Fruit fly (Drosophila melanogaster) whole organism, embryonic: ENCODE data around the gene CG11882.

Source experiments
- B-H1 ChIP-seq: fragments of 200-800 bp; sonication (Bioruptor generic); IDR thresholded peaks from 3 replicates; pipeline ENCODE4 v1.3.6; 2022; ENCODE audit warnings: missing biosample characterization, missing genetic modification characterization
- B-H2 ChIP-seq: fragments of 200-800 bp; sonication (Bioruptor generic); optimal IDR thresholded peaks from 2 replicates; lab custom pipeline; 2018; ENCODE audit warnings: missing biosample characterization, mild to moderate bottlenecking, missing genetic modification characterization
- BEAF-32 ChIP-seq: fragments of 200-800 bp; sonication (Bioruptor generic); optimal IDR thresholded peaks from 3 replicates; lab custom pipeline; 2017; ENCODE audit warnings: missing biosample characterization, missing genetic modification characterization, mild to moderate bottlenecking, moderate library complexity, missing genetic modification reagents
- Bteb2 ChIP-seq: fragments of 200-800 bp; sonication (Bioruptor generic); optimal IDR thresholded peaks from 2 replicates; lab custom pipeline; 2016; ENCODE audit warnings: missing biosample characterization, missing genetic modification characterization
- CG10565 ChIP-seq: fragments of 200-800 bp; sonication (Bioruptor generic); optimal IDR thresholded peaks from 3 replicates; lab custom pipeline; 2016; ENCODE audit warnings: missing biosample characterization, mild to moderate bottlenecking, missing genetic modification characterization
- CG12236 ChIP-seq: fragments of 200-800 bp; sonication (Bioruptor generic); optimal IDR thresholded peaks from 2 replicates; lab custom pipeline; 2016; ENCODE audit warnings: missing biosample characterization, missing genetic modification characterization
- CG1233 ChIP-seq: fragments of 200-800 bp; sonication (Bioruptor generic); optimal IDR thresholded peaks from 4 replicates; lab custom pipeline; 2018; ENCODE audit warnings: missing biosample characterization, mild to moderate bottlenecking, missing genetic modification characterization
- CG12769 ChIP-seq: fragments of 200-800 bp; sonication (Bioruptor generic); optimal IDR thresholded peaks from 2 replicates; lab custom pipeline; 2019; ENCODE audit warnings: missing biosample characterization, mild to moderate bottlenecking, missing genetic modification characterization, moderate library complexity
- CG13775 ChIP-seq: fragments of 200-800 bp; sonication (Bioruptor generic); optimal IDR thresholded peaks from 3 replicates; lab custom pipeline; 2017; ENCODE audit warnings: missing biosample characterization, mild to moderate bottlenecking, missing genetic modification characterization
- CG17328 ChIP-seq: fragments of 200-800 bp; sonication (Bioruptor generic); IDR thresholded peaks from 2 replicates; pipeline ENCODE4 v1.3.6; 2022; ENCODE audit warnings: missing biosample characterization, missing genetic modification characterization
- CG17359 ChIP-seq: fragments of 200-800 bp; sonication (Bioruptor generic); optimal IDR thresholded peaks from 3 replicates; lab custom pipeline; 2018; ENCODE audit warnings: missing biosample characterization, mild to moderate bottlenecking, missing genetic modification characterization, moderate library complexity
- CG17385 ChIP-seq: fragments of 200-800 bp; sonication (Bioruptor generic); optimal IDR thresholded peaks from 3 replicates; lab custom pipeline; 2018; ENCODE audit warnings: missing biosample characterization, mild to moderate bottlenecking, missing genetic modification characterization
- CG18764 ChIP-seq: fragments of 200-800 bp; sonication (Bioruptor generic); optimal IDR thresholded peaks from 3 replicates; lab custom pipeline; 2016; ENCODE audit warnings: missing biosample characterization, missing genetic modification characterization
- CG31388 ChIP-seq: fragments of 200-800 bp; sonication (Bioruptor generic); optimal IDR thresholded peaks from 2 replicates; lab custom pipeline; 2016; ENCODE audit warnings: missing biosample characterization, missing genetic modification characterization
- CG33213 ChIP-seq: fragments of 200-800 bp; sonication (Bioruptor generic); optimal IDR thresholded peaks from 3 replicates; lab custom pipeline; 2016; ENCODE audit warnings: missing biosample characterization, missing genetic modification characterization
- CG34376 ChIP-seq: fragments of 200-800 bp; sonication (Bioruptor generic); optimal IDR thresholded peaks from 2 replicates; lab custom pipeline; 2018; ENCODE audit warnings: missing biosample characterization, mild to moderate bottlenecking, missing genetic modification characterization
- CG4730 ChIP-seq: fragments of 200-800 bp; sonication (Bioruptor generic); IDR thresholded peaks from 2 replicates; pipeline ENCODE4 v1.3.6; 2022; ENCODE audit warnings: missing biosample characterization, missing genetic modification characterization
- CG7987 ChIP-seq: fragments of 200-800 bp; sonication (Bioruptor generic); optimal IDR thresholded peaks from 2 replicates; lab custom pipeline; 2018; ENCODE audit warnings: missing biosample characterization, mild to moderate bottlenecking, missing genetic modification characterization, moderate library complexity
- CG8089 ChIP-seq: fragments of 200-800 bp; sonication (Bioruptor generic); optimal IDR thresholded peaks from 3 replicates; lab custom pipeline; 2016; ENCODE audit warnings: missing biosample characterization, missing genetic modification characterization
- CG9437 ChIP-seq: fragments of 200-800 bp; sonication (Bioruptor generic); optimal IDR thresholded peaks from 2 replicates; lab custom pipeline; 2018; ENCODE audit warnings: missing biosample characterization, mild to moderate bottlenecking, missing genetic modification characterization
- CrebB ChIP-seq: fragments of 200-800 bp; sonication (Bioruptor generic); optimal IDR thresholded peaks from 3 replicates; lab custom pipeline; 2018; ENCODE audit warnings: missing biosample characterization, mild to moderate bottlenecking, missing genetic modification characterization
- Dbx ChIP-seq: fragments of 200-800 bp; sonication (Bioruptor generic); IDR thresholded peaks from 3 replicates; pipeline ENCODE4 v1.3.6; 2022; ENCODE audit warnings: missing biosample characterization, missing genetic modification characterization
- Gsc ChIP-seq: fragments of 200-800 bp; sonication (Bioruptor generic); IDR thresholded peaks from 2 replicates; pipeline ENCODE4 v1.3.6; 2022; ENCODE audit warnings: missing biosample characterization, missing genetic modification characterization
- H15 ChIP-seq: fragments of 200-800 bp; sonication (Bioruptor generic); IDR thresholded peaks from 3 replicates; pipeline ENCODE4 v1.3.6; 2022; ENCODE audit warnings: missing biosample characterization, missing genetic modification characterization
- MESR4 ChIP-seq: fragments of 200-800 bp; sonication (Bioruptor generic); optimal IDR thresholded peaks from 2 replicates; lab custom pipeline; 2018; ENCODE audit warnings: missing biosample characterization, mild to moderate bottlenecking, missing genetic modification characterization, moderate library complexity
- Mad ChIP-seq: fragments of 200-800 bp; sonication (Bioruptor generic); optimal IDR thresholded peaks from 2 replicates; lab custom pipeline; 2016; ENCODE audit warnings: missing biosample characterization, missing genetic modification characterization
- Myb ChIP-seq: fragments of 200-800 bp; sonication (Bioruptor generic); optimal IDR thresholded peaks from 2 replicates; lab custom pipeline; 2016; ENCODE audit warnings: missing biosample characterization, missing genetic modification characterization
- Nf-YB ChIP-seq: fragments of 200-800 bp; sonication (Bioruptor generic); optimal IDR thresholded peaks from 3 replicates; lab custom pipeline; 2019; ENCODE audit warnings: missing biosample characterization, mild to moderate bottlenecking, missing genetic modification characterization, moderate library complexity
- Sry-β ChIP-seq: fragments of 200-800 bp; sonication (Bioruptor generic); optimal IDR thresholded peaks from 2 replicates; lab custom pipeline; 2018; ENCODE audit warnings: missing biosample characterization, mild to moderate bottlenecking, missing genetic modification characterization, moderate library complexity
- Taf1 ChIP-seq: fragments of 200-800 bp; sonication (Bioruptor generic); IDR thresholded peaks from 2 replicates; pipeline ENCODE4 v1.3.6; 2022; ENCODE audit warnings: missing biosample characterization, missing genetic modification characterization
- abd-A ChIP-seq: fragments of 200-800 bp; sonication (Bioruptor generic); optimal IDR thresholded peaks from 3 replicates; lab custom pipeline; 2019; ENCODE audit warnings: missing biosample characterization, mild to moderate bottlenecking, missing genetic modification characterization, moderate library complexity
- croc ChIP-seq: fragments of 200-800 bp; sonication (Bioruptor generic); conservative IDR thresholded peaks from 3 replicates; pipeline ENCODE4 v1.3.6; 2022; ENCODE audit warnings: missing biosample characterization, missing genetic modification characterization
- dati ChIP-seq: fragments of 200-800 bp; sonication (Bioruptor generic); IDR thresholded peaks from 2 replicates; pipeline ENCODE4 v1.3.6; 2022; ENCODE audit warnings: missing biosample characterization, missing genetic modification characterization
- dmrt11E ChIP-seq: fragments of 200-800 bp; sonication (Bioruptor generic); optimal IDR thresholded peaks from 3 replicates; lab custom pipeline; 2018; ENCODE audit warnings: missing biosample characterization, mild to moderate bottlenecking, missing genetic modification characterization, moderate library complexity
- ems ChIP-seq: fragments of 200-800 bp; sonication (Bioruptor generic); optimal IDR thresholded peaks from 3 replicates; lab custom pipeline; 2016; ENCODE audit warnings: missing biosample characterization, missing genetic modification characterization
- gsb ChIP-seq: fragments of 200-800 bp; sonication (Bioruptor generic); IDR thresholded peaks from 2 replicates; pipeline ENCODE4 v1.3.6; 2022; ENCODE audit warnings: missing biosample characterization, missing genetic modification characterization
- hb ChIP-seq: fragments of 200-800 bp; sonication (Bioruptor generic); IDR thresholded peaks from 3 replicates; pipeline ENCODE4 v1.3.6; 2022; ENCODE audit warnings: missing biosample characterization, missing genetic modification characterization; ENCODE audit not compliant: partially characterized antibody
- jumu ChIP-seq: fragments of 200-800 bp; sonication (Bioruptor generic); optimal IDR thresholded peaks from 3 replicates; lab custom pipeline; 2016; ENCODE audit warnings: missing biosample characterization, missing genetic modification characterization
- lab ChIP-seq: fragments of 200-800 bp; sonication (Bioruptor generic); optimal IDR thresholded peaks from 3 replicates; lab custom pipeline; 2017; ENCODE audit warnings: missing biosample characterization, missing genetic modification characterization, mild to moderate bottlenecking, moderate library complexity, missing genetic modification reagents
- pfk ChIP-seq: fragments of 200-800 bp; sonication (Bioruptor generic); optimal IDR thresholded peaks from 2 replicates; lab custom pipeline; 2018; ENCODE audit warnings: missing biosample characterization, mild to moderate bottlenecking, missing genetic modification characterization, moderate library complexity
- shn ChIP-seq: fragments of 200-800 bp; sonication (Bioruptor generic); optimal IDR thresholded peaks from 3 replicates; lab custom pipeline; 2016; ENCODE audit warnings: missing biosample characterization, missing genetic modification characterization
- sna ChIP-seq: fragments of 200-800 bp; sonication (Bioruptor generic); IDR thresholded peaks from 2 replicates; pipeline ENCODE4 v1.3.6; 2022; ENCODE audit warnings: missing biosample characterization, missing genetic modification characterization; ENCODE audit not compliant: partially characterized antibody
- tio ChIP-seq: fragments of 200-800 bp; sonication (Bioruptor generic); optimal IDR thresholded peaks from 2 replicates; lab custom pipeline; 2017; ENCODE audit warnings: missing biosample characterization, missing genetic modification characterization, inconsistent platforms
- ttk ChIP-seq: fragments of 200-800 bp; sonication (Bioruptor generic); IDR thresholded peaks from 2 replicates; pipeline ENCODE4 v2.1.2; 2022; ENCODE audit warnings: missing biosample characterization, missing genetic modification characterization
- unc-4 ChIP-seq: fragments of 200-800 bp; sonication (Bioruptor generic); IDR thresholded peaks from 2 replicates; pipeline ENCODE4 v1.3.6; 2022; ENCODE audit warnings: missing biosample characterization, missing genetic modification characterization; ENCODE audit not compliant: partially characterized antibody
- vvl ChIP-seq: fragments of 200-800 bp; sonication (Bioruptor generic); IDR thresholded peaks from 2 replicates; pipeline ENCODE4 v1.3.6; 2022; ENCODE audit warnings: missing biosample characterization, missing genetic modification characterization
- zfh2 ChIP-seq: fragments of 200-800 bp; sonication (Bioruptor generic); optimal IDR thresholded peaks from 2 replicates; lab custom pipeline; 2016; ENCODE audit warnings: missing biosample characterization, missing genetic modification characterization

The CG11882 gene

DNA sequence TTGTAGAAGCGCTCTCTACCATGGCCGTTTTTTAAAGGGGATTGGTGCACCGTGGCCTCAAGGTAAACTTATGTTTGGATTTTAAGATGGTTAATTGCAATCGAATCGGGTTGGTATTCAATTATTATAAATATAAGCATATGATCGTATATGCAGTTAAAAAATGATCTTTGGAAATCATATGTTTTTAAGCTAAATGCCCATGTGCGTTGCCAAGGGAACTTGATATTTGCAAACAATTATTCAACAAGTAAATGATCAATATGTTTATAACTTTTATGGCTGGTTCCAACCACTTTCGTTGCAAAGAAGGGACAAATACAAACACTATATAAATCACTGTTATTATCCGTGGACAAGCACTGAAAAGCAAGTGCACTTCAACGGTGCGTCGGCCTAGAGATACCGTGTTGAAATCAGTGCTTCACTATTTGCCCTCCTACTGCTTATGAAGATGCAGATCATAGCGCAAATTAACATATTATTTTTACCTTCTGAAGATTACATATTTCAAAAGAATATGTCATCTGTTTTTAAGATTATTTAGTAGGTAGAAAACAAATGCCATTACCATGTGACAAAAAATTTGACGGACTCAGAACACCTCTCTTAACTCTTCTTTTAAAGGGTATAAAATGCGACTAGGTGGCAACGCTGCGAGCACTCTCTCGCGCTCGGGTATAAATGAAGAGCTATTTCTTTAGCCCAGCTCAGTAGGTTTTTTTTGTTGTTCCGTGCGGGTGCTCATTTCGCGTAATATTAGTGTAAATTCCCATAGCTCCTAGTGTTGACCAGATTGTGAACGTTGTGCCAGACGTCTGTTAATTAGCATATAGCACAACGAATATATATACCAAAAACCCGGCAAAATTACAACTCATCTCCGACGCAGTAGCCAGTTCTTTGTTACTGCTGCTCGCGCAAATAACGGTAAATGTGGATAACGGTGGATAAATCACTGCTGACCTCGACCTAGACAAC lies 9.7 kb upstream of the CG11882 start, which contains the start of gene rdog:
Gene rdog, plus strand, starts transcription at position 705 of the 981 bp plus-strand sequence.
- TF ChIP-seq MESR4 (GFP tag; lab: Kevin White, UChicago) (peak; percentile 3), croc (GFP tag; lab: Robert Waterston, UW) (peak; percentile 68), hb (GFP tag; lab: Robert Waterston, UW) (no peak), Taf1 (GFP tag; lab: Robert Waterston, UW) (no peak), Nf-YB (GFP tag; lab: Kevin White, UChicago) (peak; percentile 55), CG4730 (GFP tag; lab: Robert Waterston, UW) (no peak), gsb (GFP tag; lab: Robert Waterston, UW) (no peak), zfh2 (GFP tag; lab: Kevin White, UChicago) (peak; percentile 76), CG33213 (GFP tag; lab: Kevin White, UChicago) (peak; percentile 72), CG17328 (GFP tag; lab: Robert Waterston, UW) (peak; percentile 52; the same call in 1 of the 2 replicates), Gsc (GFP tag; lab: Robert Waterston, UW) (no peak; the same call in 1 of the 2 replicates), CG10565 (GFP tag; lab: Kevin White, UChicago) (peak; percentile 49), CG34376 (peak; percentile 86), Bteb2 (GFP tag; lab: Kevin White, UChicago) (peak; percentile 65), B-H1 (GFP tag; lab: Robert Waterston, UW) (peak; percentile 17; the same call in 1 of the 3 replicates), ttk (GFP tag; lab: Robert Waterston, UW) (peak; percentile 32; the same call in 1 of the 2 replicates), abd-A (tag; lab: Kevin White, UChicago) (peak; percentile 64), CG13775 (peak; percentile 84), unc-4 (no peak), CG17359 (tag; lab: Kevin White, UChicago) (peak; percentile 61), CG18764 (peak; percentile 62), CG1233 (GFP tag; lab: Kevin White, UChicago) (peak; percentile 69), CrebB (tag; lab: Kevin White, UChicago) (peak; percentile 68), H15 (0 out of 3 replicates have a peak, but pooled peaks have one; percentile 17), jumu (GFP tag; lab: Kevin White, UChicago) (peak; percentile 64), CG9437 (GFP tag; lab: Kevin White, UChicago) (peak; percentile 83), CG12236 (peak; percentile 68), CG7987 (peak; percentile 46), Sry-β (GFP tag; lab: Kevin White, UChicago) (peak; percentile 24), ems (GFP tag; lab: Kevin White, UChicago) (peak; percentile 24), CG12769 (peak; percentile 77), dmrt11E (tag; lab: Kevin White, UChicago) (peak; percentile 82), dati (GFP tag; lab: Robert Waterston, UW) (no peak), vvl (GFP tag; lab: Robert Waterston, UW) (peak; percentile 56; the same call in 1 of the 2 replicates), BEAF-32 (GFP tag; lab: Kevin White, UChicago) (no peak), CG8089 (peak; percentile 78), Dbx (GFP tag; lab: Robert Waterston, UW) (peak; percentile 43; the same call in 1 of the 3 replicates), B-H2 (GFP tag; lab: Kevin White, UChicago) (peak; percentile 58), CG17385 (peak; percentile 71), lab (GFP tag; lab: Kevin White, UChicago) (peak; percentile 84), sna (GFP tag; lab: Robert Waterston, UW) (no peak), shn (peak; percentile 81), CG31388 (GFP tag; lab: Kevin White, UChicago) (peak; percentile 65), Myb (GFP tag; lab: Kevin White, UChicago) (peak; percentile 55), pfk (GFP tag; lab: Kevin White, UChicago) (no peak), Mad (GFP tag; lab: Kevin White, UChicago) (peak; percentile 76), tio (peak; percentile 38)
